Fruit fly (Drosophila melanogaster): ENCODE data around the gene Dyro.

Gene Dyro

dm6 chr3L:11303414-11304205, 7.9 kb upstream of the Dyro start (continued):
- TF ChIP-seq Gug (GFP tag; IDR thresholded peaks at IDR 0.05) (no peak), CG14860 (GFP tag; IDR thresholded peaks at IDR 0.05; ENCODE audit: partially characterized antibody) (no peak), CG10979 (tag; optimal IDR thresholded peaks at IDR 0.05) (peak; percentile 63), nau (GFP tag; optimal IDR thresholded peaks at IDR 0.05) (peak; percentile 5), CG1024 (GFP tag; IDR thresholded peaks at IDR 0.05) (0 out of 2 replicates have a peak, but pooled peaks have one; percentile 27), pros (GFP tag; optimal IDR thresholded peaks at IDR 0.05) (peak; percentile 35), CG10147 (GFP tag; optimal IDR thresholded peaks at IDR 0.05) (peak; percentile 33), Mes4 (GFP tag; optimal IDR thresholded peaks at IDR 0.05) (no peak), luna (GFP tag; optimal IDR thresholded peaks at IDR 0.05) (no peak), CG10267 (tag; optimal IDR thresholded peaks at IDR 0.05) (peak; percentile 32), dan (GFP tag; IDR thresholded peaks at IDR 0.05) (no peak), tap (tag; optimal IDR thresholded peaks at IDR 0.05) (peak; percentile 26), hb (GFP tag; IDR thresholded peaks at IDR 0.05; ENCODE audit: partially characterized antibody) (0 out of 3 replicates have a peak, but pooled peaks have one; percentile 37), mld (GFP tag; IDR thresholded peaks at IDR 0.05; ENCODE audit: partially characterized antibody) (no peak), CG7372 (GFP tag; IDR thresholded peaks at IDR 0.05) (no peak), MTF-1 (GFP tag; optimal IDR thresholded peaks at IDR 0.05; ENCODE audit: borderline replicate concordance) (no peak), wek (GFP tag; optimal IDR thresholded peaks at IDR 0.05) (no peak), lilli (GFP tag; optimal IDR thresholded peaks at IDR 0.05) (peak; percentile 50), ab (GFP tag; optimal IDR thresholded peaks at IDR 0.05) (no peak), CG3065 (GFP tag; optimal IDR thresholded peaks at IDR 0.05) (no peak), CG12299 (tag; optimal IDR thresholded peaks at IDR 0.05) (no peak), sd (tag; optimal IDR thresholded peaks at IDR 0.05) (no peak), dimm (GFP tag; IDR thresholded peaks at IDR 0.05) (no peak), kni (GFP tag; optimal IDR thresholded peaks at IDR 0.05) (no peak), CG1832 (GFP tag; optimal IDR thresholded peaks at IDR 0.05) (no peak), CG9797 (GFP tag; optimal IDR thresholded peaks at IDR 0.05) (no peak), tgo (GFP tag; IDR thresholded peaks at IDR 0.05) (peak; percentile 26; the same call in 1 of the 3 replicates), Oaz (GFP tag; IDR thresholded peaks at IDR 0.05) (no peak), CG17385 (GFP tag; optimal IDR thresholded peaks at IDR 0.05) (peak; percentile 18), sna (GFP tag; IDR thresholded peaks at IDR 0.05; ENCODE audit: partially characterized antibody) (no peak), CG2889 (GFP tag; IDR thresholded peaks at IDR 0.05) (0 out of 3 replicates have a peak, but pooled peaks have one; percentile 4), CoRest (tag; optimal IDR thresholded peaks at IDR 0.05) (peak; percentile 52), prd (optimal IDR thresholded peaks at IDR 0.05) (no peak), prd (GFP tag; IDR thresholded peaks at IDR 0.05) (peak; percentile 68), amos (GFP tag; IDR thresholded peaks at IDR 0.05; ENCODE audit: partially characterized antibody) (no peak), CG5180 (GFP tag; optimal IDR thresholded peaks at IDR 0.05) (no peak), ATbp (GFP tag; optimal IDR thresholded peaks at IDR 0.05) (peak; percentile 30), NC2α (GFP tag; optimal IDR thresholded peaks at IDR 0.05) (no peak), CG34224 (GFP tag; IDR thresholded peaks at IDR 0.05; ENCODE audit: partially characterized antibody) (no peak), run (tag; optimal IDR thresholded peaks at IDR 0.05) (no peak), CG16779 (GFP tag; IDR thresholded peaks at IDR 0.05) (no peak), CG15269 (tag; optimal IDR thresholded peaks at IDR 0.05) (peak; percentile 35), CG31388 (GFP tag; optimal IDR thresholded peaks at IDR 0.05) (no peak), Xrp1 (GFP tag; IDR thresholded peaks at IDR 0.05) (peak; percentile 58), gt (GFP tag; IDR thresholded peaks at IDR 0.05) (no peak), CG8924 (tag; optimal IDR thresholded peaks at IDR 0.05) (peak; percentile 33), CG2129 (GFP tag; IDR thresholded peaks at IDR 0.05; ENCODE audit: partially characterized antibody) (no peak), CG17612 (GFP tag; IDR thresholded peaks at IDR 0.05) (no peak)

Measured in whole organism, embryonic.